Worm (Caenorhabditis elegans) whole organism, L3 larva: ENCODE results near the gene gst-15.

Source experiments
- aly-2 ChIP-seq: fragments of 150-350 bp; optimal IDR thresholded peaks from 2 replicates; lab custom pipeline; 2014; ENCODE audit warnings: missing biosample characterization, missing genetic modification characterization
- nhr-11 ChIP-seq: fragments of 150-350 bp; optimal IDR thresholded peaks from 2 replicates; lab custom pipeline; 2014; ENCODE audit warnings: missing biosample characterization, missing genetic modification characterization
- unc-39 ChIP-seq: sonication (generic microtip); optimal IDR thresholded peaks from 4 replicates; lab custom pipeline; 2017; ENCODE audit warnings: missing biosample characterization, missing genetic modification characterization
- ztf-4 ChIP-seq: fragments of 150-350 bp; optimal IDR thresholded peaks from 2 replicates; lab custom pipeline; 2014; ENCODE audit warnings: missing biosample characterization, missing genetic modification characterization

DNA sequence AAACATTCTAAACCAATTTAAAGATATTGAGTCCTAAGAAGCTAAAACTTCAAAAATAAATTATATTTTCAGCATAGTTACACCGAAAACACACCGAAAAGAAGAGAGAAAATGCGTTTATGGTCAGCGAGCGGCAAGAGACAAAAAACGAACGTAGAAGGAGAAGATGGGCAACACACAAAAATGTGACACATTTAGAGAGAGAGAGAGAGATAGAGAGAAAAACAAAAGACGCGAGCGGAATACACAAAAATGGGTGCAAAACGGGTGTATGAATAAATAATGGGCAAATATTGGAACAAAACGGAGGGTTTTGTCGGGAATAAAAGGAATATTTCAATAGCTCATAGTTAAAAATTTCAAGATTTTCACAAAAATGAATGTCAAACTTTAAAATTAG lies 27.2 kb upstream of the gst-15 start:
- TF ChIP-seq unc-39 (tag; lab: Kevin White, UChicago): no peak
- TF ChIP-seq nhr-11: no peak
- TF ChIP-seq ztf-4 (tag; lab: Kevin White, UChicago): no peak
- no peak for TF ChIP-seq aly-2 (tag; lab: Kevin White, UChicago)
